Fruit fly (Drosophila melanogaster): Measurements from ENCODE around the gene CG2217.

The CG2217 gene

dm6 chr3R:30465775-30466494, 43.2 kb upstream of the CG2217 start, which contains the start of gene PH4alphaEFB (continued):
- TF ChIP-seq hkb (optimal IDR thresholded peaks at IDR 0.05) (no peak), hkb (GFP tag; IDR thresholded peaks at IDR 0.05) (peak; percentile 34; the same call in 1 of the 2 replicates), Dbx (GFP tag; IDR thresholded peaks at IDR 0.05) (no peak), CG7987 (GFP tag; optimal IDR thresholded peaks at IDR 0.05) (peak; percentile 8), CG17829 (tag; optimal IDR thresholded peaks at IDR 0.05) (peak; percentile 25), sens-2 (GFP tag; IDR thresholded peaks at IDR 0.05) (peak; percentile 33; the same call in 1 of the 2 replicates), CG12391 (tag; optimal IDR thresholded peaks at IDR 0.05) (no peak), CG4360 (GFP tag; IDR thresholded peaks at IDR 0.05) (no peak), Ets97D (GFP tag; optimal IDR thresholded peaks at IDR 0.05) (no peak), Trl (optimal IDR thresholded peaks at IDR 0.05) (peak; percentile 84 to 94), Trl (GFP tag; optimal IDR thresholded peaks at IDR 0.05) (no peak), hb (GFP tag; IDR thresholded peaks at IDR 0.05; ENCODE audit: partially characterized antibody) (no peak), so (GFP tag; IDR thresholded peaks at IDR 0.05) (peak; percentile 10; the same call in 1 of the 3 replicates), eve (GFP tag; optimal IDR thresholded peaks at IDR 0.05) (no peak), yki (optimal IDR thresholded peaks at IDR 0.05) (peak; percentile 17), CG5953 (GFP tag; IDR thresholded peaks at IDR 0.05) (0 out of 2 replicates have a peak, but pooled peaks have one; percentile 15), CG17568 (GFP tag; optimal IDR thresholded peaks at IDR 0.05) (peak; percentile 58), CG1832 (GFP tag; optimal IDR thresholded peaks at IDR 0.05) (no peak), Ravus (GFP tag; IDR thresholded peaks at IDR 0.05) (no peak), CG8944 (GFP tag; optimal IDR thresholded peaks at IDR 0.05) (no peak), Dref (GFP tag; IDR thresholded peaks at IDR 0.05) (no peak), CG13296 (GFP tag; optimal IDR thresholded peaks at IDR 0.05) (peak; percentile 6), HLH4C (GFP tag; IDR thresholded peaks at IDR 0.05; ENCODE audit: partially characterized antibody) (0 out of 3 replicates have a peak, but pooled peaks have one; percentile 37), CG12769 (tag; optimal IDR thresholded peaks at IDR 0.05) (peak; percentile 78), chinmo (GFP tag; IDR thresholded peaks at IDR 0.05; ENCODE audit: partially characterized antibody) (peak; percentile 56; the same call in 1 of the 4 replicates), pros (GFP tag; optimal IDR thresholded peaks at IDR 0.05) (peak; percentile 65), Doc3 (GFP tag; IDR thresholded peaks at IDR 0.05; ENCODE audit: partially characterized antibody) (no peak), kay (GFP tag; optimal IDR thresholded peaks at IDR 0.05) (no peak), tap (tag; optimal IDR thresholded peaks at IDR 0.05) (peak; percentile 5), MESR4 (GFP tag; optimal IDR thresholded peaks at IDR 0.05) (peak; percentile 3), insv (GFP tag; optimal IDR thresholded peaks at IDR 0.05) (peak in 1 of 2 experiments; percentile 51), Vsx1 (GFP tag; optimal IDR thresholded peaks at IDR 0.05) (no peak), CG18262 (tag; optimal IDR thresholded peaks at IDR 0.05) (peak; percentile 1), nom (GFP tag; optimal IDR thresholded peaks at IDR 0.05) (peak; percentile 57), CG12236 (GFP tag; optimal IDR thresholded peaks at IDR 0.05) (no peak), Rfx (GFP tag; IDR thresholded peaks at IDR 0.05) (no peak), CG10959 (GFP tag; IDR thresholded peaks at IDR 0.05) (no peak), CG32532 (GFP tag; IDR thresholded peaks at IDR 0.05) (no peak; the same call in 1 of the 2 replicates), Eip74EF (GFP tag; optimal IDR thresholded peaks at IDR 0.05) (peak in 1 of 2 experiments; percentile 34), onecut (GFP tag; IDR thresholded peaks at IDR 0.05) (peak; percentile 29; the same call in 1 of the 2 replicates), nerfin-1 (tag; optimal IDR thresholded peaks at IDR 0.05) (peak; percentile 56), sna (GFP tag; IDR thresholded peaks at IDR 0.05; ENCODE audit: partially characterized antibody) (0 out of 2 replicates have a peak, but pooled peaks have one; percentile 12), CG9817 (tag; optimal IDR thresholded peaks at IDR 0.05) (no peak), CG33213 (GFP tag; optimal IDR thresholded peaks at IDR 0.05) (no peak), CG34376 (GFP tag; optimal IDR thresholded peaks at IDR 0.05) (peak; percentile 74), eyg (GFP tag; optimal IDR thresholded peaks at IDR 0.05) (no peak), Bgb (GFP tag; IDR thresholded peaks at IDR 0.05; ENCODE audit: partially characterized antibody) (peak; percentile 47; the same call in 1 of the 2 replicates), scrt (GFP tag; optimal IDR thresholded peaks at IDR 0.05) (peak; percentile 84), corto (GFP tag; optimal IDR thresholded peaks at IDR 0.05) (no peak)
